Fruit fly (Drosophila melanogaster) S2 (cell line): ENCODE data around the gene Irp-1A.

Experiments
- CG8478 ChIP-seq: fragments of >200 bp; optimal IDR thresholded peaks from 2 replicates; lab custom pipeline; 2018
- CTCF ChIP-seq, 2 experiments: fragments of >200 bp; optimal IDR thresholded peaks; 2 replicates each; lab custom pipeline; 2018

DNA sequence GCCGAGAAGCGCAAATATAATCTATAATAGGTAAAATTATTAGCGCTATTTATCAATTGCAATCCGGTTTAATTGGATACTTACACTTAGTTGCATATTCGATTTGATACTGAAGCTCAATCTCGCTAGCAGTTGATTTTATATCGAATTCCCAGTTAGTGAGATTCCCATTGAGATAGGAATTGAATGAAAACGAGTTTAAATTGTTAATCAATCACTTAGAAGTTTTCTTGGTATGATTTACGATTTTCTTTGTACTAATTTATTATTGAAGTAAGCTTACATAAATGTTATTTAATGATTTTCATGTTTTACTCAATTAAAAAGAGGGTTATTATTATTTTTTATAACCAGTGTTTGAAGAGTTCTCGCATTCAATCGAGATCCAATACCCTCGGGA lies 45.2 kb upstream of the Irp-1A start, which contains the start of gene CG43092:
- no peak for TF ChIP-seq CG8478 (lab: Kevin White, UChicago)
- TF ChIP-seq CTCF (optimal IDR thresholded peaks at IDR 0.05; lab: Kevin White, UChicago) = no peak
